Fruit fly (Drosophila melanogaster) whole organism, embryonic: ENCODE measurements around the gene CG17118.

ENCODE experiments used
- Atf6 ChIP-seq: fragments of 200-800 bp; sonication (Bioruptor generic); IDR thresholded peaks from 2 replicates; pipeline ENCODE4 v1.3.6; 2022; ENCODE audit warnings: missing biosample characterization, missing genetic modification characterization
- CG9797 ChIP-seq: fragments of 200-800 bp; sonication (Bioruptor generic); optimal IDR thresholded peaks from 3 replicates; lab custom pipeline; 2018; ENCODE audit warnings: missing biosample characterization, mild to moderate bottlenecking, missing genetic modification characterization
- CrebB ChIP-seq: fragments of 200-800 bp; sonication (Bioruptor generic); optimal IDR thresholded peaks from 3 replicates; lab custom pipeline; 2018; ENCODE audit warnings: missing biosample characterization, mild to moderate bottlenecking, missing genetic modification characterization
- H15 ChIP-seq: fragments of 200-800 bp; sonication (Bioruptor generic); IDR thresholded peaks from 3 replicates; pipeline ENCODE4 v1.3.6; 2022; ENCODE audit warnings: missing biosample characterization, missing genetic modification characterization
- tap ChIP-seq: fragments of 200-800 bp; optimal IDR thresholded peaks from 3 replicates; lab custom pipeline; 2019; ENCODE audit warnings: missing biosample characterization, mild to moderate bottlenecking, missing genetic modification characterization, moderate library complexity
- unc-4 ChIP-seq: fragments of 200-800 bp; sonication (Bioruptor generic); IDR thresholded peaks from 2 replicates; pipeline ENCODE4 v1.3.6; 2022; ENCODE audit warnings: missing biosample characterization, missing genetic modification characterization; ENCODE audit not compliant: partially characterized antibody

DNA sequence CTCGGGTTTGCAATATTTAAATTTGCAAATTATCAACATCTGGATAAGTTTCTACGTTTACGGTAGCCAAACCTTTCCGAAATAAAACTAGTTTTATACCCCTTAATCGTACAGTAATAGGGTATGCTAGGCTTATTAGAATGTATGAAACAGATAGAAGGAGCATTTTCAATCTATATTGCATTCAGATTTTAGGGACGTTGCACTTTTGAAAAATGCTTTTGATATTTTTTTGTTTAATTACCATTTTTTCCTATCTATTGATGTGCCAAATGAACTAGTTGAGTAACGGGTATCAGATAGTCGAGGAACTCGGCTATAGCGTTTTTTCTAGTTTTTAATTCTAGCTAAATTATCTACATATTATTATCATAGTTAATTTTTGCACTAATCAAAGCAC, 47.1 kb upstream of the CG17118 start:
- TF ChIP-seq tap (tag; lab: Kevin White, UChicago) (no peak), H15 (no peak), CrebB (tag; lab: Kevin White, UChicago) (no peak), Atf6 (no peak), CG9797 (GFP tag; lab: Kevin White, UChicago) (no peak), unc-4 (no peak)
